Fruit fly (Drosophila melanogaster): ENCODE measurements around the gene CG15130.

CG15130 gene

dm6 chr2L:20416754-20417563 lies 7.5 kb downstream of the CG15130 start, which contains the start of the genes CG10949 and Arpc2 (continued):
- TF ChIP-seq CG9609 (GFP tag; optimal IDR thresholded peaks at IDR 0.05) (no peak), Ets65A (GFP tag) (peak; percentile 74), Hr3 (GFP tag; optimal IDR thresholded peaks at IDR 0.05) (peak; percentile 70), CG17186 (GFP tag; optimal IDR thresholded peaks at IDR 0.05) (peak; percentile 6), Max (GFP tag; optimal IDR thresholded peaks at IDR 0.05) (peak; percentile 38), CG8765 (GFP tag; IDR thresholded peaks at IDR 0.05) (no peak), C15 (GFP tag; IDR thresholded peaks at IDR 0.05) (no peak), CG9876 (GFP tag; optimal IDR thresholded peaks at IDR 0.05) (no peak), CG6254 (GFP tag; optimal IDR thresholded peaks at IDR 0.05) (peak; percentile 12), CG3838 (GFP tag; optimal IDR thresholded peaks at IDR 0.05) (no peak), ac (GFP tag; optimal IDR thresholded peaks at IDR 0.05) (no peak), CG9437 (GFP tag; optimal IDR thresholded peaks at IDR 0.05) (no peak), CG17802 (tag; optimal IDR thresholded peaks at IDR 0.05) (no peak), B-H1 (GFP tag; IDR thresholded peaks at IDR 0.05) (peak; percentile 41; the same call in 1 of the 3 replicates), bsh (GFP tag; optimal IDR thresholded peaks at IDR 0.05) (peak in 1 of 2 experiments; percentile 54), sna (GFP tag; IDR thresholded peaks at IDR 0.05; ENCODE audit: partially characterized antibody) (no peak), CG12659 (GFP tag; optimal IDR thresholded peaks at IDR 0.05) (peak; percentile 87), CG11696 (GFP tag; IDR thresholded peaks at IDR 0.05) (0 out of 2 replicates have a peak, but pooled peaks have one; percentile 15), BEAF-32 (GFP tag; optimal IDR thresholded peaks at IDR 0.05) (peak; percentile 78), CG4360 (GFP tag; IDR thresholded peaks at IDR 0.05) (0 out of 2 replicates have a peak, but pooled peaks have one; percentile 26), NK7.1 (GFP tag; optimal IDR thresholded peaks at IDR 0.05) (no peak), lmd (GFP tag; IDR thresholded peaks at IDR 0.05) (no peak), ara (GFP tag; IDR thresholded peaks at IDR 0.05) (no peak), Adf1 (GFP tag; IDR thresholded peaks at IDR 0.05) (peak; percentile 47), Dp (GFP tag; optimal IDR thresholded peaks at IDR 0.05) (peak; percentile 69), gcm (GFP tag; optimal IDR thresholded peaks at IDR 0.05) (peak; percentile 10), CoRest (tag; optimal IDR thresholded peaks at IDR 0.05) (peak; percentile 84), ham (GFP tag; IDR thresholded peaks at IDR 0.05) (no peak), org-1 (GFP tag; optimal IDR thresholded peaks at IDR 0.05) (no peak), CG2889 (GFP tag; IDR thresholded peaks at IDR 0.05) (0 out of 3 replicates have a peak, but pooled peaks have one; percentile 17), CG8924 (tag; optimal IDR thresholded peaks at IDR 0.05) (peak; percentile 64), toy (GFP tag; IDR thresholded peaks at IDR 0.05) (no peak), CG16779 (GFP tag; IDR thresholded peaks at IDR 0.05) (no peak), h (optimal IDR thresholded peaks at IDR 0.05) (no peak), luna (GFP tag; optimal IDR thresholded peaks at IDR 0.05) (no peak), CG4617 (GFP tag; optimal IDR thresholded peaks at IDR 0.05; ENCODE audit: borderline replicate concordance) (peak; percentile 49), croc (GFP tag; conservative IDR thresholded peaks at IDR 0.05) (0 out of 3 replicates have a peak, but pooled peaks have one; percentile 17), CrebB (tag; optimal IDR thresholded peaks at IDR 0.05) (no peak), D (optimal IDR thresholded peaks at IDR 0.05) (no peak), D (GFP tag; optimal IDR thresholded peaks at IDR 0.05) (no peak), CG4328 (GFP tag; optimal IDR thresholded peaks at IDR 0.05) (peak; percentile 54), bbx (GFP tag; IDR thresholded peaks at IDR 0.05; ENCODE audit: partially characterized antibody) (peak; percentile 57; the same call in 1 of the 2 replicates), CG11456 (GFP tag; IDR thresholded peaks at IDR 0.05) (no peak), CG7556 (GFP tag; optimal IDR thresholded peaks at IDR 0.05) (peak; percentile 49), CG9797 (GFP tag; optimal IDR thresholded peaks at IDR 0.05) (peak; percentile 30), ssp (GFP tag; IDR thresholded peaks at IDR 0.05) (no peak), CG31441 (GFP tag; IDR thresholded peaks at IDR 0.05) (no peak; the same call in none of the 2 replicates), Hmr (GFP tag; optimal IDR thresholded peaks at IDR 0.05) (peak; percentile 60), YL-1 (GFP tag; optimal IDR thresholded peaks at IDR 0.05) (peak; percentile 74), Six4 (GFP tag; optimal IDR thresholded peaks at IDR 0.05) (peak; percentile 26)

Data from whole organism, embryonic.